Worm (Caenorhabditis elegans) whole organism, L4 larva: ENCODE results near the gene lgc-13.

Experiments used
- ces-1 ChIP-seq: fragments of 150-350 bp; sonication (generic microtip); optimal IDR thresholded peaks from 4 replicates; lab custom pipeline; 2014; ENCODE audit warnings: missing biosample characterization, missing genetic modification reagents, missing genetic modification characterization
- dmd-6 ChIP-seq: fragments of 200-800 bp; sonication (Bioruptor generic); IDR thresholded peaks from 2 replicates; pipeline ENCODE4 v1.3.6; 2022; ENCODE audit warnings: missing genetic modification reagents, missing genetic modification characterization, missing compliant biosample characterization
- lin-13 ChIP-seq: fragments of 150-350 bp; optimal IDR thresholded peaks from 2 replicates; lab custom pipeline; 2014; ENCODE audit warnings: missing biosample characterization, missing genetic modification reagents, missing genetic modification characterization
- lsy-2 ChIP-seq, 2 experiments: fragments of 150-350 bp in 1 of 2; sonication (generic microtip) in 1 of 2; optimal IDR thresholded peaks; 2 replicates each; lab custom pipeline; 2014 to 2017; ENCODE audit warnings: missing biosample characterization in 2 of 2, missing genetic modification characterization in 2 of 2

DNA sequence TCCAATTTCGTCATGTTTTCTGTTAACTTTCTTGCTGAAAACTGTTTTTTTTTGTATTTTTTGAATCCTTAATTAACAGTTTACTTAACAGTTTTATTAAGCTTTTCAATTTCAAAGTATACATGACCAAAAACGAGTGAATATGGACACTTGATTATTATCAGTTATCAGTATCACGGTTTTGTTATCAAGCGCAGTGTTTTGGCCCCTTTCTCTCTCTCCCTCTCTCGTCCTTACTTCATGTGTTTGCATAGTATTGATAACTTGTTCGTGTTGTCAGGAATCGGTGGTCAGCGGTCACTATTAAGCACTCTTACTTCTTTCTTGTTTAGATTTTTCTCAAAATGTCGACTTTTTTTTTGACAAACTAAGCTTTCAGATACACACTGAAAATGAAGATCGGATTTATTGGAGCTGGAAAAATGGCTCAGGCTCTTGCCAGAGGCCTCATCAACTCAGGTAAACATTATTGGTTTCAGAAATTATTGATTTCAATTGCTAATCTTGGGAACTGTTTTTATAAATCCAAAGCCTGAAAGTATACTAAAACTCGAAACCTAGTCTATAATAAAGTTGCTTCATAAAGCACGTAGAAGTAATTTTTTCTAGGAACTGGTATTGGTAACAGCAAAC, 37.6 kb downstream of the lgc-13 start, which contains the start of gene pycr-1:
- peak; percentile 39 for TF ChIP-seq dmd-6 (GFP tag; lab: Robert Waterston, UW)
- TF ChIP-seq ces-1 (GFP tag; lab: Kevin White, UChicago): no peak
- no peak for TF ChIP-seq lin-13 (GFP tag; lab: Kevin White, UChicago)
- no peak for TF ChIP-seq lsy-2 (tag; optimal IDR thresholded peaks at IDR 0.05; lab: Kevin White, UChicago)
